Fruit fly (Drosophila melanogaster): Measurements from ENCODE around the gene Usp5.

Usp5 gene

dm6 chr3L:3098778-3099429 is 49.3 kb downstream of the Usp5 start:
- no peak for TF ChIP-seq noc (tag; optimal IDR thresholded peaks at IDR 0.05)

dm6 chr3L:3097598-3097880 is 50.6 kb downstream of the Usp5 start:
- no peak for TF ChIP-seq noc (tag; optimal IDR thresholded peaks at IDR 0.05)

dm6 chr3L:3096726-3097597 is 51.2 kb downstream of the Usp5 start:
- TF ChIP-seq noc (tag; optimal IDR thresholded peaks at IDR 0.05): no peak

dm6 chr3L:3096073-3096725 is 52.0 kb downstream of the Usp5 start:
- peak; percentile 22 for TF ChIP-seq noc (tag; optimal IDR thresholded peaks at IDR 0.05)

- no peak for TF ChIP-seq noc (tag; optimal IDR thresholded peaks at IDR 0.05)
Measured at dm6 chr3L:3095590-3095989, 52.6 kb downstream of the Usp5 start.
